Worm (Caenorhabditis elegans) whole organism, L4/young adult: Measurements from ENCODE around the gene C18A11.1.

Experiments
- W03F9.2 ChIP-seq: fragments of 150-350 bp; optimal IDR thresholded peaks from 2 replicates; lab custom pipeline; 2014; ENCODE audit warnings: missing biosample characterization, missing genetic modification characterization
- dao-5 ChIP-seq: sonication (generic microtip); optimal IDR thresholded peaks from 2 replicates; lab custom pipeline; 2016; ENCODE audit warnings: missing genotype, missing genetic modification characterization, moderate library complexity, missing compliant biosample characterization
- him-1 ChIP-seq: sonication (generic microtip); optimal IDR thresholded peaks from 2 replicates; lab custom pipeline; 2016; ENCODE audit warnings: missing genotype, missing genetic modification reagents, missing genetic modification characterization, missing compliant biosample characterization

The C18A11.1 gene

DNA sequence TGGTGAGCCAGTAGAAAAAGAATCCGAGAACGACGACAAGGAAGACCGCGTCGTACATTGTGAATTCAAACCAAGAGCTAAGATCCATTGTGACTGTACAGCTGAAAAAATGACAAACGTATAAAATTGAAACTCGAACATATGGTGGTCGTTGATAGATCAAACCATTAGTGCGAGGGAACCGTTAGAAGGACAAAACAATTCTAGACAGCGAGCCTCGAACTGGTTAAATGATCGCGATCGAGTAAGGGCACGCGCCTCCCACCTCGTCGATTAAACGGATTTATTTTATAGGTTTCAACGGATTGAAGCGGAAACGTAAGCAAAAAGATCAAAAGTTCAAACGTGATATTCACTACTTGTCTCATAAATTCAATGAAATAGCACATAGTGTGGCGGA is 19.3 kb downstream of the C18A11.1 start, which contains the start of gene vem-1:
Gene vem-1 (minus strand): TSS at position 101 of the 400 bp plus-strand sequence.
- TF ChIP-seq dao-5 (tag; lab: Kevin White, UChicago) = no peak
- TF ChIP-seq him-1 (tag; lab: Kevin White, UChicago) = no peak
- no peak for TF ChIP-seq W03F9.2 (tag; lab: Kevin White, UChicago)

- TF ChIP-seq him-1 (tag; lab: Kevin White, UChicago) (no peak), W03F9.2 (tag; lab: Kevin White, UChicago) (no peak)
Measured at ce11 chrX:8089266-8089909, 20.3 kb downstream of the C18A11.1 start.

ce11 chrX:8089916-8090315 is 20.8 kb downstream of the C18A11.1 start:
- no peak for TF ChIP-seq him-1 (tag; lab: Kevin White, UChicago)
- TF ChIP-seq dao-5 (tag; lab: Kevin White, UChicago) = no peak
- TF ChIP-seq W03F9.2 (tag; lab: Kevin White, UChicago) = no peak

DNA sequence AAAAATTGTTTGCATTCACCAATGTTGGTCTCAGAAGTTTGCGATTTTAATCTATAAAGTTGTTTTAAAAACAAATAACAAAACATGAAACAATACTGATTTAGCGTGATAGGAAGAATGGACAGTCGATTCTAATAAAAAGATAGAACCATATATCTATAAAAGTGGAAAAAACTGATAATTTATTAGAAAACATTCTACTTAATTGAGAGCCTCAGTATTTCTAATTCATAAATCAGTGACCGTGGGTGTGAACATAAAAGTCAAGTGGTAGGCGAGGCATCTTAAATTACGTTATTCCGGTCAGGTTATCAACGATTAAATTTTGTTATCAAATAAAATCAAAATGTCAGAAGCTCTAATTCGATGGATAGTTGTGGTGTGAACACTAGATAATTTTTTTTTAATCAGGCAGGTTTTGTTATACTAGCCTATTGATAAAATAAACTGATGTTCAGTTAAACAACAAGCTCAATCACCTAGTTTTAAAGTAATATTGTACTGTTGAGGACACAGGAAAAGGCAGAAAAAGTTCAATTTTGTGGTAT is 29.8 kb downstream of the C18A11.1 start, which contains the start of gene catp-5:
Gene catp-5 (minus strand): TSS at position 51 of the 548 bp plus-strand sequence.
- TF ChIP-seq him-1 (tag; lab: Kevin White, UChicago) (no peak), dao-5 (tag; lab: Kevin White, UChicago) (no peak), W03F9.2 (tag; lab: Kevin White, UChicago) (no peak)

ce11 chrX:8103899-8104298 is 34.8 kb downstream of the C18A11.1 start, which contains the start of gene K07E3.2:
K07E3.2 (plus strand) TSS chrX:8104298.
- no peak for TF ChIP-seq dao-5 (tag; lab: Kevin White, UChicago)
- TF ChIP-seq W03F9.2 (tag; lab: Kevin White, UChicago) = no peak
- no peak for TF ChIP-seq him-1 (tag; lab: Kevin White, UChicago)

DNA sequence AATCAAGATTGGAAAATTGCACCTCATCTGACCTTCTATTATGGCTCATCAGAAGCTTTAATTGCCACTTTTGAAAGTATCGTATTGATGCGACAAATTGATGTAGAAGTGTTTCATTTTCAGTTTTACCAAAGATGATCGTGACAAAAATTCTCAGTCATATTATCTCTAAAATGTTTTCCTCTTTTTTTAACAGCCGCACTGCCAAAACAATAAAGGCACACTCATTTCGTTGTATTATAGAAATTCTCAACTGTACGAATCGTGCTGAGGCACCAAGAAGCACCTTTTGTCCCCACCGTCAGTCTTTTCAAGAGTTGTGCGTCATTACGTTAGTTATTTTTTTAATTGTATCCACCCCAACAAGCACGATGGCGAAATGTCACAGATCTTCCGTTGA is 38.8 kb downstream of the C18A11.1 start, which contains the start of gene K07E3.9:
Gene K07E3.9 (plus strand): TSS at position 301 of the 400 bp plus-strand sequence.
- TF ChIP-seq W03F9.2 (tag; lab: Kevin White, UChicago) (no peak), dao-5 (tag; lab: Kevin White, UChicago) (no peak)

DNA sequence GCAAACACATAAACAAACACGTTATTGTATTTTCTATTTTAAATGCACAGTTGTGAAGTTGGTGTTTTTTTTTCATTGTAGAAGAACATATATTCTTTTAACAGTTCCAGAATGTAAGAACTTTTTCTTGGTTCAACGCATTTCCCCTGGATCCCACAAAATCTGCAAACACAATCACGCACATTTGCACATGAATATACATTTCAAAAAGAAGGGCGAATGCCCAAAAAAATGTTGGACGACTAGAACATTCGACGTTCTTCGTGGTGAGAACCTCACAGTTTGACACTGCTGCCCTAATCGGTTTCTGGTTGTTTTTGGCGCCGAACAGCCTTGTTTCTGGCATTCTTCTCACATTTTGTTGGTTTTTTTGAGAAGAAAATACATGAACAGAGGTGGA is 40.4 kb downstream of the C18A11.1 start:
- no peak for TF ChIP-seq him-1 (tag; lab: Kevin White, UChicago)
- peak; percentile 24 for TF ChIP-seq W03F9.2 (tag; lab: Kevin White, UChicago)

DNA sequence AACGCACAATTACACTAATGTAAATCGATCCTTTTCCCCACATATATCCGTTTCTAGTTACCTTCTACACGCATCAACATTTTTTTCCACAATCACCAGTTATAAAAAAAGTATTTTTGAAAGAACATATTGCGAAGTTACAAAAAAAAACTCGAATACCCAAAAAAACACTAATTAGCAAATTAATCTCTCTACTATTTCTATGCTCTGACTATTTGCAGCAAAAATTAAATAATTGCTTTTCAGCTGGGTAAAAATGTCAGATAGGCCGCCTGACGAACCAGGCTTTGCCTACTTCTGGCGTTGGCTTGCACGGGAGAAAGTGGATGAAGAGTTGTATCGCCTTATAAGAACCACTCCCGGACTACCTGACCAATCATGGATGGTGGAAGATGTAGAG is 41.1 kb downstream of the C18A11.1 start, which contains the start of gene K07E3.1:
Gene K07E3.1 (plus strand): TSS at position 247 of the 400 bp plus-strand sequence.
- TF ChIP-seq W03F9.2 (tag; lab: Kevin White, UChicago) (no peak), dao-5 (tag; lab: Kevin White, UChicago) (no peak), him-1 (tag; lab: Kevin White, UChicago) (no peak)

DNA sequence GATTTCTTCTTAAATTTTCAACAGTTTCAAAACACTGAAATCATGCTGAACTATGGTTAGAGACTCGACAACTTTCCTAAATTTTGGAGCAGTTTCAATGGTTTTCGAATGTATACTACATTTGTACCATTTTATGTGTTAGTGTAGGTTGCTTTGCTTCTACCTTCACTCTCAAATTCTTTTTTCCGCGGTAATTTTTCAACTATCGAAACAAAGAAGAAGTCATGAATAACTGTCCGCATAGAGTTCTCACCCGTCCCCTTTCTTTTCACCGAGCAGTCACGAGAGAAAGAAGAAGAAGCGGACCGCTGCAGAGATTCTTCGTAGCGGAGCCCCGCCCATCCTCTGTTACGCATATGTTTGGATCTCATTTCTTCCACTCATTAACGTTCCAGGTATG is 47.0 kb downstream of the C18A11.1 start, which contains the start of gene hlh-8:
Gene hlh-8 (plus strand): TSS at position 301 of the 400 bp plus-strand sequence.
- no peak for TF ChIP-seq him-1 (tag; lab: Kevin White, UChicago)
- no peak for TF ChIP-seq W03F9.2 (tag; lab: Kevin White, UChicago)
- no peak for TF ChIP-seq dao-5 (tag; lab: Kevin White, UChicago)

DNA sequence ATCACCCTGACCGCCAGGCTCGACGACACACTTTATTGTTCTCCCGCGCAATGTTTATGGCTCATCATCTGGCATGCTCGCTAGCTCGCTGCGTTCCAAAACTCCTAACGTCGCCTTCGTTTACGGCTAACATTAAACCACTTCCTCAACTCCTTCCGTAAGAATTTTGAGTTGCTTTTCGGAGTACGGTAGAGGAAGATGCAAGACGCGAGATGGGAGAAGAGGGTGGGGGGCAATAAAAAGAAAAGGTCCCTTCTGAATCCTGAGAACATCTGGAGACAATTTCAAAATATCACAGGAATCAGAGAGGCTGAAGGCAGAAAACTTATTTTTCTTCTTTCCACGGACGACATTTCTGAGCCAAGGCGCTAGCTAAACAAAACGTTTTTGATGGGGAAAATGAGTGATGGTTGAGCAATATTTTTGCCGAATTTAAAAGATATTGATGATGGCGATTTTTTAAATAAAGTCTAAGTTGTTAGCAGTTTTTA is 48.7 kb downstream of the C18A11.1 start:
- TF ChIP-seq dao-5 (tag; lab: Kevin White, UChicago) = no peak
- no peak for TF ChIP-seq W03F9.2 (tag; lab: Kevin White, UChicago)
- TF ChIP-seq him-1 (tag; lab: Kevin White, UChicago) = no peak
